Worm (Caenorhabditis elegans): Measurements from ENCODE around the gene apc-17.
"Not testable (repeated sequence)": the region's sequence is repeated elsewhere in the genome, so short reads cannot be mapped to it uniquely, and the experiment has no call there.

The apc-17 gene

ce11 chrII:11111107-11111506 is 3.2 kb downstream of the apc-17 start, which contains the start of gene glb-4:
Gene glb-4, minus strand, starts transcription at chrII:11111207.
- TF ChIP-seq pqm-1 (tag; optimal IDR thresholded peaks at IDR 0.05) (no peak), lin-15B (tag; optimal IDR thresholded peaks at IDR 0.05) (no peak), fos-1 (tag; optimal IDR thresholded peaks at IDR 0.05) (no peak), nhr-43 (tag; optimal IDR thresholded peaks at IDR 0.05; ENCODE audit: poor library complexity, severe bottlenecking) (no peak), lsy-12 (tag; optimal IDR thresholded peaks at IDR 0.05) (no peak), ceh-28 (tag; optimal IDR thresholded peaks at IDR 0.05) (no peak), nhr-11 (tag; optimal IDR thresholded peaks at IDR 0.05) (no peak), ztf-4 (tag; optimal IDR thresholded peaks at IDR 0.05) (no peak), fkh-10 (GFP tag; optimal IDR thresholded peaks at IDR 0.05) (no peak), egl-27 (tag; optimal IDR thresholded peaks at IDR 0.05) (no peak), fkh-2 (tag; optimal IDR thresholded peaks at IDR 0.05) (no peak), nhr-237 (tag; optimal IDR thresholded peaks at IDR 0.05) (no peak), daf-12 (tag; optimal IDR thresholded peaks at IDR 0.05) (no peak), hmg-11 (tag; optimal IDR thresholded peaks at IDR 0.05) (no peak), ama-1 (optimal IDR thresholded peaks at IDR 0.05) (no peak), ztf-11 (tag; optimal IDR thresholded peaks at IDR 0.05) (no peak), unc-62 (GFP tag; optimal IDR thresholded peaks at IDR 0.05) (no peak), skn-1 (tag; optimal IDR thresholded peaks at IDR 0.05) (no peak)

- TF ChIP-seq hmg-11 (tag; optimal IDR thresholded peaks at IDR 0.05) (no peak), tbx-2 (tag; optimal IDR thresholded peaks at IDR 0.05) (no peak), unc-39 (tag; optimal IDR thresholded peaks at IDR 0.05) (no peak), sea-2 (GFP tag; optimal IDR thresholded peaks at IDR 0.05) (no peak), mml-1 (tag; optimal IDR thresholded peaks at IDR 0.05) (no peak), egl-5 (tag; optimal IDR thresholded peaks at IDR 0.05) (no peak), fos-1 (tag; optimal IDR thresholded peaks at IDR 0.05) (no peak)
These were observed 4.5 kb downstream of the apc-17 start, which contains the start of gene mat-2 for ce11 chrII:11112419-11112818. Gene mat-2, plus strand, starts transcription at chrII:11112719.

ce11 chrII:11121800-11122199 is 13.9 kb downstream of the apc-17 start, which contains the start of gene W10C6.2:
Gene W10C6.2, minus strand, starts transcription at chrII:11121900.
- TF ChIP-seq aly-2 (tag; optimal IDR thresholded peaks at IDR 0.05); unc-62 (GFP tag; optimal IDR thresholded peaks at IDR 0.05); jun-1 (tag; optimal IDR thresholded peaks at IDR 0.05): not testable (repeated sequence)

ce11 chrII:11125059-11125594 is 17.2 kb downstream of the apc-17 start:
- no peak for TF ChIP-seq ztf-4 (tag; optimal IDR thresholded peaks at IDR 0.05)
- TF ChIP-seq nhr-28 (tag; optimal IDR thresholded peaks at IDR 0.05): no peak
- no peak for TF ChIP-seq unc-39 (tag; optimal IDR thresholded peaks at IDR 0.05)
- no peak for TF ChIP-seq nhr-12 (tag; optimal IDR thresholded peaks at IDR 0.05)
- no peak for TF ChIP-seq nhr-77 (tag; optimal IDR thresholded peaks at IDR 0.05)
- TF ChIP-seq jun-1 (tag; optimal IDR thresholded peaks at IDR 0.05): no peak
- TF ChIP-seq fos-1 (tag; optimal IDR thresholded peaks at IDR 0.05): no peak
- no peak for TF ChIP-seq eor-1 (tag; optimal IDR thresholded peaks at IDR 0.05)
- TF ChIP-seq hmg-11 (tag; optimal IDR thresholded peaks at IDR 0.05): no peak
- no peak for TF ChIP-seq lin-15B (tag; optimal IDR thresholded peaks at IDR 0.05)
- no peak for TF ChIP-seq ztf-11 (tag; optimal IDR thresholded peaks at IDR 0.05)
- TF ChIP-seq snpc-4 (tag; optimal IDR thresholded peaks at IDR 0.05): no peak
- no peak for TF ChIP-seq nfya-1 (tag; optimal IDR thresholded peaks at IDR 0.05; ENCODE audit: insufficient read depth)
- TF ChIP-seq nhr-23 (tag; optimal IDR thresholded peaks at IDR 0.05): no peak
- no peak for TF ChIP-seq nhr-237 (tag; optimal IDR thresholded peaks at IDR 0.05)

- TF ChIP-seq hmg-11 (tag; optimal IDR thresholded peaks at IDR 0.05): peak; percentile 35
- no peak for TF ChIP-seq ztf-11 (tag; optimal IDR thresholded peaks at IDR 0.05)
- no peak for TF ChIP-seq nhr-11 (tag; optimal IDR thresholded peaks at IDR 0.05)
- TF ChIP-seq ZK546.5 (tag; optimal IDR thresholded peaks at IDR 0.05): no peak
- no peak for TF ChIP-seq ceh-82 (tag; optimal IDR thresholded peaks at IDR 0.05)
- no peak for TF ChIP-seq mdl-1 (tag; optimal IDR thresholded peaks at IDR 0.05)
- TF ChIP-seq fos-1 (tag; optimal IDR thresholded peaks at IDR 0.05): no peak
- TF ChIP-seq jun-1 (tag; optimal IDR thresholded peaks at IDR 0.05): no peak
- no peak for TF ChIP-seq ama-1 (optimal IDR thresholded peaks at IDR 0.05)
- TF ChIP-seq R02D3.7 (tag; optimal IDR thresholded peaks at IDR 0.05): no peak
- no peak for TF ChIP-seq aly-2 (tag; optimal IDR thresholded peaks at IDR 0.05)
- no peak for TF ChIP-seq elt-3 (tag; optimal IDR thresholded peaks at IDR 0.05)
- TF ChIP-seq nfya-1 (tag; optimal IDR thresholded peaks at IDR 0.05; ENCODE audit: insufficient read depth): peak; percentile 93
- peak; percentile 79 for TF ChIP-seq lin-15B (tag; optimal IDR thresholded peaks at IDR 0.05)
- TF ChIP-seq zag-1 (tag; optimal IDR thresholded peaks at IDR 0.05): no peak
- no peak for TF ChIP-seq nhr-43 (tag; optimal IDR thresholded peaks at IDR 0.05; ENCODE audit: poor library complexity, severe bottlenecking)
- no peak for TF ChIP-seq unc-62 (GFP tag; optimal IDR thresholded peaks at IDR 0.05)
- peak; percentile 16 for TF ChIP-seq elt-2 (tag; optimal IDR thresholded peaks at IDR 0.05)
- peak; percentile 9 for TF ChIP-seq fkh-10 (GFP tag; optimal IDR thresholded peaks at IDR 0.05)
- no peak for TF ChIP-seq eor-1 (tag; optimal IDR thresholded peaks at IDR 0.05)
- TF ChIP-seq daf-12 (tag; optimal IDR thresholded peaks at IDR 0.05): no peak
- no peak for TF ChIP-seq skn-1 (tag; optimal IDR thresholded peaks at IDR 0.05)
- peak; percentile 58 for TF ChIP-seq snpc-4 (tag; optimal IDR thresholded peaks at IDR 0.05)
- TF ChIP-seq nhr-67 (tag; optimal IDR thresholded peaks at IDR 0.05): no peak
- TF ChIP-seq nhr-23 (tag; optimal IDR thresholded peaks at IDR 0.05): peak; percentile 84
- no peak for TF ChIP-seq nhr-28 (tag; optimal IDR thresholded peaks at IDR 0.05)
- TF ChIP-seq lin-39 (tag; optimal IDR thresholded peaks at IDR 0.05): peak; percentile 96
These were observed 18.5 kb downstream of the apc-17 start, which contains the start of the genes rps-9 and lsm-1 for ce11 chrII:11126312-11127000. Gene rps-9, minus strand, starts transcription at chrII:11126362. Gene lsm-1, plus strand, starts transcription at chrII:11126950.

All from whole organism, L3 larva.